Fruit fly (Drosophila melanogaster): ENCODE results near the gene CG44227.
A peak's percentile ranks its signal among the peaks of the same experiment; 100 is the strongest.

Gene CG44227

DNA sequence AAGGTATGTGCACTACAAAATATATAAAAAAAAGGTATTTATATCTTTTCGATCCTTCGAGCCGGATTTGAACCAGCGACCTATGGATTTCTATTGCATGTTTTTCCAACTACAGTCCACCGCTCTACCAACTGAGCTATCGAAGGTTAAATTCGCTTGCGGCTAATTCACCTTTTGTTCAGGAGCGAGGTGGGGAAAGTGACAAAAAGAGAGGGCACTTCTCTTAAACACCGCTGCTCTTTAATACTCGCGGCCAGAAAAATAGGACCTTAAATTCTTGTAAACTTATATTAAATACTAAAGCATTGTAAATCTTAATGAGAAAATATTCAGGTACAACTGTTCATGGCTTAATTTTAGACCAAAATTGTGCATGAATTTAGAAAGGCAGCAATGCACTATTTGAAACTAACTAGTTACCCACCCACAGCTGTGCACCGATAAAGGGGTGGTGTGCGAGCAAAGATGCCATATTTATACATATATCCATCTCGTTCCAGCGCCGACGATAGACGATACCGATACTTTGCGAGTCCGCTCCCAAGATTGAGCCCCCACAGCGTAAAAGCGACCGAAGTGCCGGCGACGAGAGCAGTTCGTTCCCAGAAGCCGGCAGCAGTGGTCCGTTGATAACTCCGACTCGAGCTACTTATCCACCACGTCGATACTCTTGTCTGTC is 15.8 kb downstream of the CG44227 start (continued):
- TF ChIP-seq ttk (GFP tag; IDR thresholded peaks at IDR 0.05) (peak; percentile 97), klu (GFP tag; IDR thresholded peaks at IDR 0.05) (peak; percentile 84), Jarid2 (GFP tag; optimal IDR thresholded peaks at IDR 0.05) (peak; percentile 85), CG3838 (GFP tag; optimal IDR thresholded peaks at IDR 0.05) (peak; percentile 93), Eip74EF (GFP tag; optimal IDR thresholded peaks at IDR 0.05) (peak in 1 of 2 experiments; percentile 98), Fer3 (tag; optimal IDR thresholded peaks at IDR 0.05) (peak; percentile 97), CG10209 (GFP tag; optimal IDR thresholded peaks at IDR 0.05) (peak; percentile 98), CG32772 (GFP tag; IDR thresholded peaks at IDR 0.05) (peak; percentile 93), CG6854 (GFP tag; optimal IDR thresholded peaks at IDR 0.05) (peak; percentile 98), Awh (GFP tag; IDR thresholded peaks at IDR 0.05) (peak; percentile 98), CG31441 (GFP tag; IDR thresholded peaks at IDR 0.05) (peak; percentile 98), ATbp (GFP tag; optimal IDR thresholded peaks at IDR 0.05) (peak; percentile 99), CG8944 (GFP tag; optimal IDR thresholded peaks at IDR 0.05) (peak; percentile 95), sima (GFP tag; optimal IDR thresholded peaks at IDR 0.05) (peak; percentile 94), Kr (GFP tag; optimal IDR thresholded peaks at IDR 0.05) (peak; percentile 99), Med (GFP tag) (peak; percentile 100), gem (tag; optimal IDR thresholded peaks at IDR 0.05) (peak; percentile 99), Hmr (GFP tag; optimal IDR thresholded peaks at IDR 0.05) (peak; percentile 99), gt (GFP tag; IDR thresholded peaks at IDR 0.05) (peak; percentile 91), CG7271 (tag; optimal IDR thresholded peaks at IDR 0.05) (peak; percentile 92), D19A (tag; optimal IDR thresholded peaks at IDR 0.05) (peak; percentile 96), CG2120 (GFP tag; optimal IDR thresholded peaks at IDR 0.05) (peak; percentile 99), CG4404 (GFP tag; IDR thresholded peaks at IDR 0.05) (peak; percentile 88), CG17568 (GFP tag; optimal IDR thresholded peaks at IDR 0.05) (peak; percentile 98), Taf1 (GFP tag; IDR thresholded peaks at IDR 0.05) (peak; percentile 94), stc (GFP tag; IDR thresholded peaks at IDR 0.05) (peak; percentile 98), CG2712 (tag; optimal IDR thresholded peaks at IDR 0.05) (peak; percentile 99), ftz-f1 (GFP tag; optimal IDR thresholded peaks at IDR 0.05) (peak; percentile 88), HmgD (GFP tag; optimal IDR thresholded peaks at IDR 0.05) (peak; percentile 95), az2 (GFP tag; optimal IDR thresholded peaks at IDR 0.05) (peak; percentile 98), corto (GFP tag; optimal IDR thresholded peaks at IDR 0.05) (peak; percentile 98), emc (GFP tag; optimal IDR thresholded peaks at IDR 0.05) (peak; percentile 92), run (tag; optimal IDR thresholded peaks at IDR 0.05) (peak; percentile 97), Aef1 (GFP tag; IDR thresholded peaks at IDR 0.05) (peak; percentile 91), tup (GFP tag; optimal IDR thresholded peaks at IDR 0.05) (peak; percentile 97), repo (GFP tag; optimal IDR thresholded peaks at IDR 0.05) (peak; percentile 93), CG18262 (tag; optimal IDR thresholded peaks at IDR 0.05) (peak; percentile 99), CG18599 (GFP tag; optimal IDR thresholded peaks at IDR 0.05) (peak; percentile 99), zen2 (GFP tag; IDR thresholded peaks at IDR 0.05; ENCODE audit: partially characterized antibody) (peak; percentile 53; the same call in 2 of the 3 replicates), al (GFP tag; IDR thresholded peaks at IDR 0.05) (peak; percentile 86), Sox102F (GFP tag; optimal IDR thresholded peaks at IDR 0.05) (peak; percentile 97), Xbp1 (GFP tag; optimal IDR thresholded peaks at IDR 0.05) (peak; percentile 98), Oli (tag; optimal IDR thresholded peaks at IDR 0.05) (peak; percentile 98), CG18619 (GFP tag; optimal IDR thresholded peaks at IDR 0.05) (peak; percentile 97), CG10267 (tag; optimal IDR thresholded peaks at IDR 0.05) (peak; percentile 97), disco-r (GFP tag; optimal IDR thresholded peaks at IDR 0.05) (peak; percentile 95), CG17186 (GFP tag; optimal IDR thresholded peaks at IDR 0.05) (peak; percentile 93), Xrp1 (GFP tag; IDR thresholded peaks at IDR 0.05) (peak; percentile 99), CG8089 (GFP tag; optimal IDR thresholded peaks at IDR 0.05) (peak; percentile 95)
